Fruit fly (Drosophila melanogaster) whole organism, pupa: ENCODE measurements around the gene CG10353.
A peak's percentile ranks its signal among the peaks of the same experiment; 100 is the strongest.

ENCODE experiments used
- CG14655 ChIP-seq: fragments of 200-800 bp; sonication (Bioruptor generic); optimal IDR thresholded peaks from 3 replicates; lab custom pipeline; 2017; ENCODE audit warnings: mild to moderate bottlenecking, missing biosample characterization, missing genetic modification reagents, missing genetic modification characterization
- CG4496 ChIP-seq: fragments of 200-800 bp; sonication (Bioruptor generic); IDR thresholded peaks from 3 replicates; pipeline ENCODE4 v1.3.6; 2022; ENCODE audit warnings: missing biosample characterization, missing genetic modification characterization
- CG9948 ChIP-seq: fragments of 200-800 bp; sonication (Bioruptor generic); optimal IDR thresholded peaks from 2 replicates; lab custom pipeline; 2018; ENCODE audit warnings: missing biosample characterization, mild to moderate bottlenecking, missing genetic modification characterization, moderate library complexity
- EcR ChIP-seq: fragments of 200-800 bp; sonication (Bioruptor generic); optimal IDR thresholded peaks from 3 replicates; lab custom pipeline; 2019; ENCODE audit warnings: missing biosample characterization, missing genetic modification characterization, mild to moderate bottlenecking, moderate library complexity, missing genetic modification reagents
- rn ChIP-seq: fragments of 200-800 bp; sonication (Bioruptor generic); IDR thresholded peaks from 2 replicates; pipeline ENCODE4 v1.3.6; 2022; ENCODE audit warnings: missing biosample characterization, missing genetic modification characterization

DNA sequence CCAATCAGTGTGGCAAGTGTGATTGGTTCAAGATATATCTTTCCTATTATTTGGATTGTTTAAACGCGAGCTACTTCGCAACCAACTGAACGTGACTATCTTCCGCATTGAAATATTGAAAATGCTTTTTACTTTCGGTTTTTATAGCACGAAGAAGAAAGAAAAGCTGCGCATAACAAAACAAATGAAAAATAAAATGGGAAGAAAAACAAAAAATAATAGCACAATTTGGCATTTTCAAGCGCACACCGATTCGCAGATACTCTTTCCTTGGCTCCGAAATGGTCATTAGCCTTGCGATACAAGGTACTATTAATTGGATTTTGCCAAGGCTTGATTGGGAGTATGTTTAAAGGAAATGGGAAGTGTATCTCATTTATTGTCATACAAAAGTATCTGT is 37.6 kb upstream of the CG10353 start, which contains the start of gene Sclp:
- TF ChIP-seq CG9948 (tag; lab: Kevin White, UChicago) (no peak), CG14655 (GFP tag; lab: Kevin White, UChicago) (peak; percentile 25), CG4496 (GFP tag; lab: Robert Waterston, UW) (no peak), EcR (no peak), rn (GFP tag; lab: Robert Waterston, UW) (no peak)
